Fruit fly (Drosophila melanogaster) whole organism, prepupa: ENCODE measurements around the gene CG1824.

Experiments used
- CG10631 ChIP-seq: fragments of 200-800 bp; sonication (Bioruptor generic); optimal IDR thresholded peaks from 2 replicates; lab custom pipeline; 2016; ENCODE audit warnings: missing biosample characterization, missing genetic modification characterization
- CG10669 ChIP-seq: fragments of 200-800 bp; sonication (Bioruptor generic); optimal IDR thresholded peaks from 3 replicates; lab custom pipeline; 2018; ENCODE audit warnings: missing biosample characterization, mild to moderate bottlenecking, missing genetic modification characterization, moderate library complexity
- CG11294 ChIP-seq: fragments of 200-800 bp; sonication (Bioruptor generic); IDR thresholded peaks from 2 replicates; pipeline ENCODE4 v1.3.6; 2022; ENCODE audit warnings: missing biosample characterization, missing genetic modification characterization
- CG11902 ChIP-seq: fragments of 200-800 bp; sonication (Bioruptor generic); optimal IDR thresholded peaks from 3 replicates; lab custom pipeline; 2016; ENCODE audit warnings: missing biosample characterization, missing genetic modification characterization
- CG15336 ChIP-seq: fragments of 200-800 bp; sonication (Bioruptor generic); IDR thresholded peaks from 2 replicates; pipeline ENCODE4 v1.3.6; 2022; ENCODE audit warnings: missing biosample characterization, missing genetic modification characterization
- CG16779 ChIP-seq: fragments of 200-800 bp; sonication (Bioruptor generic); optimal IDR thresholded peaks from 3 replicates; lab custom pipeline; 2017; ENCODE audit warnings: missing biosample characterization, mild to moderate bottlenecking, missing genetic modification characterization
- CG3032 ChIP-seq: fragments of 200-800 bp; optimal IDR thresholded peaks from 2 replicates; lab custom pipeline; 2019; ENCODE audit warnings: missing biosample characterization, mild to moderate bottlenecking, missing genetic modification characterization, moderate library complexity
- CG31627 ChIP-seq: fragments of 200-800 bp; sonication (Bioruptor generic); optimal IDR thresholded peaks from 3 replicates; lab custom pipeline; 2016; ENCODE audit warnings: missing biosample characterization, missing genetic modification characterization
- CG32006 ChIP-seq: fragments of 200-800 bp; sonication (Bioruptor generic); optimal IDR thresholded peaks from 3 replicates; lab custom pipeline; 2017; ENCODE audit warnings: missing biosample characterization, mild to moderate bottlenecking, missing genetic modification characterization
- CG34406 ChIP-seq: fragments of 200-800 bp; sonication (Bioruptor generic); optimal IDR thresholded peaks from 3 replicates; lab custom pipeline; 2016; ENCODE audit warnings: missing biosample characterization, missing genetic modification characterization
- CG3919 ChIP-seq: fragments of 200-800 bp; sonication (Bioruptor generic); optimal IDR thresholded peaks from 3 replicates; lab custom pipeline; 2016; ENCODE audit warnings: missing biosample characterization, missing genetic modification characterization
- CG6163 ChIP-seq: fragments of 200-800 bp; sonication (Bioruptor generic); IDR thresholded peaks from 3 replicates; pipeline ENCODE4 v1.3.6; 2022; ENCODE audit warnings: missing biosample characterization, missing genetic modification characterization
- CG6276 ChIP-seq: fragments of 200-800 bp; sonication (Bioruptor generic); optimal IDR thresholded peaks from 2 replicates; lab custom pipeline; 2017; ENCODE audit warnings: missing biosample characterization, mild to moderate bottlenecking, missing genetic modification characterization
- CG6792 ChIP-seq: fragments of 200-800 bp; sonication (Bioruptor generic); optimal IDR thresholded peaks from 3 replicates; lab custom pipeline; 2016; ENCODE audit warnings: missing biosample characterization, missing genetic modification characterization
- CG6854 ChIP-seq: fragments of 200-800 bp; sonication (Bioruptor generic); optimal IDR thresholded peaks from 2 replicates; lab custom pipeline; 2017; ENCODE audit warnings: missing biosample characterization, mild to moderate bottlenecking, missing genetic modification characterization
- CG7368 ChIP-seq: fragments of 200-800 bp; sonication (Bioruptor generic); optimal IDR thresholded peaks from 3 replicates; lab custom pipeline; 2016; ENCODE audit warnings: missing biosample characterization, missing genetic modification characterization
- CG8632 ChIP-seq: fragments of 200-800 bp; sonication (Bioruptor generic); optimal IDR thresholded peaks from 3 replicates; lab custom pipeline; 2016; ENCODE audit warnings: missing biosample characterization, missing genetic modification characterization
- CG9139 ChIP-seq: fragments of 200-800 bp; sonication (Bioruptor generic); optimal IDR thresholded peaks from 3 replicates; lab custom pipeline; 2017; ENCODE audit warnings: missing biosample characterization, mild to moderate bottlenecking, missing genetic modification characterization
- Eip75B ChIP-seq: fragments of 200-800 bp; sonication (Bioruptor generic); optimal IDR thresholded peaks from 3 replicates; lab custom pipeline; 2016; ENCODE audit warnings: missing biosample characterization, missing genetic modification characterization
- Eip78C ChIP-seq: fragments of 200-800 bp; sonication (Bioruptor generic); peaks from one replicate; lab custom pipeline; 2016; ENCODE audit warnings: missing biosample characterization, missing genetic modification characterization
- Eip93F ChIP-seq: fragments of 200-800 bp; sonication (Bioruptor generic); optimal IDR thresholded peaks from 2 replicates; lab custom pipeline; 2016; ENCODE audit warnings: missing biosample characterization, mild to moderate bottlenecking, missing genetic modification characterization
- Ets21C ChIP-seq: fragments of 200-800 bp; sonication (Bioruptor generic); optimal IDR thresholded peaks from 3 replicates; lab custom pipeline; 2016; ENCODE audit warnings: missing biosample characterization, missing genetic modification characterization
- Ets96B ChIP-seq: fragments of 200-800 bp; optimal IDR thresholded peaks from 2 replicates; lab custom pipeline; 2019; ENCODE audit warnings: missing biosample characterization, mild to moderate bottlenecking, missing genetic modification characterization, moderate library complexity
- Hr4 ChIP-seq: fragments of 200-800 bp; sonication (Bioruptor generic); optimal IDR thresholded peaks from 3 replicates; lab custom pipeline; 2016; ENCODE audit warnings: missing biosample characterization, missing genetic modification characterization
- Lpt ChIP-seq: fragments of 200-800 bp; sonication (Bioruptor generic); optimal IDR thresholded peaks from 3 replicates; lab custom pipeline; 2016; ENCODE audit warnings: missing biosample characterization, missing genetic modification characterization
- Met ChIP-seq: fragments of 200-800 bp; sonication (Bioruptor generic); optimal IDR thresholded peaks from 3 replicates; lab custom pipeline; 2016; ENCODE audit warnings: missing biosample characterization, missing genetic modification characterization
- OdsH ChIP-seq: fragments of 200-800 bp; sonication (Bioruptor generic); optimal IDR thresholded peaks from 3 replicates; lab custom pipeline; 2016; ENCODE audit warnings: missing biosample characterization, missing genetic modification characterization
- Smox ChIP-seq: fragments of 200-800 bp; sonication (Bioruptor generic); optimal IDR thresholded peaks from 3 replicates; lab custom pipeline; 2016; ENCODE audit warnings: missing biosample characterization, missing genetic modification characterization
- Sox102F ChIP-seq: fragments of 200-800 bp; sonication (Bioruptor generic); optimal IDR thresholded peaks from 2 replicates; lab custom pipeline; 2016; ENCODE audit warnings: missing biosample characterization, mild to moderate bottlenecking, missing genetic modification characterization
- Sox14 ChIP-seq: fragments of 200-800 bp; sonication (Bioruptor generic); optimal IDR thresholded peaks from 3 replicates; lab custom pipeline; 2016; ENCODE audit warnings: missing biosample characterization, missing genetic modification characterization
- Sox15 ChIP-seq: fragments of 200-800 bp; sonication (Bioruptor generic); optimal IDR thresholded peaks from 3 replicates; lab custom pipeline; 2016; ENCODE audit warnings: missing biosample characterization, missing genetic modification characterization
- achi ChIP-seq: fragments of 200-800 bp; sonication (Bioruptor generic); optimal IDR thresholded peaks from 3 replicates; lab custom pipeline; 2016; ENCODE audit warnings: missing biosample characterization, missing genetic modification characterization
- acj6 ChIP-seq: fragments of 200-800 bp; sonication (Bioruptor generic); optimal IDR thresholded peaks from 3 replicates; lab custom pipeline; 2016; ENCODE audit warnings: missing biosample characterization, missing genetic modification characterization
- cyc ChIP-seq: fragments of 200-800 bp; sonication (Bioruptor generic); optimal IDR thresholded peaks from 3 replicates; lab custom pipeline; 2016; ENCODE audit warnings: missing biosample characterization, missing genetic modification characterization
- dac ChIP-seq: fragments of 200-800 bp; sonication (Bioruptor generic); optimal IDR thresholded peaks from 2 replicates; lab custom pipeline; 2017; ENCODE audit warnings: missing biosample characterization, mild to moderate bottlenecking, missing genetic modification characterization
- eg ChIP-seq: fragments of 200-800 bp; sonication (Bioruptor generic); IDR thresholded peaks from 3 replicates; pipeline ENCODE4 v1.3.6; 2022; ENCODE audit warnings: missing biosample characterization, missing genetic modification characterization
- esn ChIP-seq: fragments of 200-800 bp; sonication (Bioruptor generic); optimal IDR thresholded peaks from 2 replicates; lab custom pipeline; 2016; ENCODE audit warnings: missing biosample characterization, mild to moderate bottlenecking, missing genetic modification characterization, moderate library complexity
- fd59A ChIP-seq: fragments of 200-800 bp; sonication (Bioruptor generic); optimal IDR thresholded peaks from 2 replicates; lab custom pipeline; 2017; ENCODE audit warnings: missing biosample characterization, mild to moderate bottlenecking, missing genetic modification characterization, missing genetic modification reagents
- fd85E ChIP-seq: fragments of 200-800 bp; sonication (Bioruptor generic); optimal IDR thresholded peaks from 3 replicates; lab custom pipeline; 2016; ENCODE audit warnings: missing biosample characterization, missing genetic modification characterization
- lz ChIP-seq: fragments of 200-800 bp; sonication (Bioruptor generic); optimal IDR thresholded peaks from 3 replicates; lab custom pipeline; 2016; ENCODE audit warnings: missing biosample characterization, missing genetic modification characterization
- net ChIP-seq: fragments of 200-800 bp; sonication (Bioruptor generic); optimal IDR thresholded peaks from 3 replicates; lab custom pipeline; 2016; ENCODE audit warnings: missing biosample characterization, missing genetic modification characterization
- salr ChIP-seq, 2 experiments: fragments of 200-800 bp; sonication (Bioruptor generic); optimal IDR thresholded peaks; 3 replicates each; lab custom pipeline; 2016 to 2018; ENCODE audit warnings: missing biosample characterization in 2 of 2, missing genetic modification characterization in 2 of 2, mild to moderate bottlenecking in 1 of 2
- spab ChIP-seq: fragments of 200-800 bp; sonication (Bioruptor generic); optimal IDR thresholded peaks from 2 replicates; lab custom pipeline; 2017; ENCODE audit warnings: missing biosample characterization, mild to moderate bottlenecking, missing genetic modification characterization, missing genetic modification reagents
- ss ChIP-seq, 2 experiments: fragments of 200-800 bp; sonication (Bioruptor generic); optimal IDR thresholded peaks; 2 replicates in 1 of 2; 3 replicates in 1 of 2; lab custom pipeline; 2017 to 2018; ENCODE audit warnings: mild to moderate bottlenecking in 2 of 2, missing biosample characterization in 2 of 2, missing genetic modification characterization in 2 of 2, moderate library complexity in 1 of 2
- svp ChIP-seq: fragments of 200-800 bp; sonication (Bioruptor generic); peaks from one replicate; lab custom pipeline; 2016; ENCODE audit warnings: missing biosample characterization, missing genetic modification characterization
- topi ChIP-seq: fragments of 200-800 bp; sonication (Bioruptor generic); optimal IDR thresholded peaks from 3 replicates; lab custom pipeline; 2016; ENCODE audit warnings: missing biosample characterization, missing genetic modification characterization
- vri ChIP-seq: fragments of 200-800 bp; sonication (Bioruptor generic); optimal IDR thresholded peaks from 3 replicates; lab custom pipeline; 2016; ENCODE audit warnings: missing biosample characterization, mild to moderate bottlenecking, missing genetic modification characterization

CG1824 gene

dm6 chrX:12631317-12632156 is 36.1 kb upstream of the CG1824 start, which contains the start of gene Tomosyn:
TSS of gene Tomosyn (plus strand) at chrX:12631605.
- no peak for TF ChIP-seq spab (GFP tag; lab: Kevin White, UChicago)
- peak; percentile 61 for TF ChIP-seq Eip78C (GFP tag; lab: Kevin White, UChicago)
- TF ChIP-seq fd59A (GFP tag; lab: Kevin White, UChicago), result no peak
- TF ChIP-seq CG3032 (tag; lab: Kevin White, UChicago), result peak; percentile 30
- no peak for TF ChIP-seq CG9139 (GFP tag; lab: Kevin White, UChicago)
- peak; percentile 18 for TF ChIP-seq Met
- TF ChIP-seq Eip75B (GFP tag; lab: Kevin White, UChicago), result peak; percentile 11
- no peak for TF ChIP-seq CG15336 (GFP tag; lab: Robert Waterston, UW)
- TF ChIP-seq eg, result peak; percentile 47; the same call in 1 of the 3 replicates
- TF ChIP-seq fd85E (GFP tag; lab: Kevin White, UChicago), result no peak
- TF ChIP-seq CG11294 (GFP tag; lab: Robert Waterston, UW), result no peak
- TF ChIP-seq CG32006 (GFP tag; lab: Kevin White, UChicago), result no peak
- TF ChIP-seq dac (GFP tag; lab: Kevin White, UChicago), result no peak
- TF ChIP-seq cyc, result peak; percentile 20
- peak; percentile 19 for TF ChIP-seq acj6 (GFP tag; lab: Kevin White, UChicago)
- no peak for TF ChIP-seq Sox14
- TF ChIP-seq lz, result peak; percentile 4
- TF ChIP-seq CG10631 (GFP tag; lab: Kevin White, UChicago), result peak; percentile 35
- TF ChIP-seq OdsH, result peak; percentile 23
- TF ChIP-seq CG16779 (tag; lab: Kevin White, UChicago), result no peak
- TF ChIP-seq svp (GFP tag; lab: Kevin White, UChicago), result peak; percentile 76
- TF ChIP-seq Lpt, result peak; percentile 12
- TF ChIP-seq CG34406, result no peak
- TF ChIP-seq topi (GFP tag; lab: Kevin White, UChicago), result peak; percentile 7
- no peak for TF ChIP-seq CG10669 (GFP tag; lab: Kevin White, UChicago)
- TF ChIP-seq CG6854 (GFP tag; lab: Kevin White, UChicago), result peak; percentile 51
- TF ChIP-seq CG31627 (GFP tag; lab: Kevin White, UChicago), result peak; percentile 26
- peak; percentile 10 for TF ChIP-seq esn (GFP tag; lab: Kevin White, UChicago)
- TF ChIP-seq Sox15, result no peak

DNA sequence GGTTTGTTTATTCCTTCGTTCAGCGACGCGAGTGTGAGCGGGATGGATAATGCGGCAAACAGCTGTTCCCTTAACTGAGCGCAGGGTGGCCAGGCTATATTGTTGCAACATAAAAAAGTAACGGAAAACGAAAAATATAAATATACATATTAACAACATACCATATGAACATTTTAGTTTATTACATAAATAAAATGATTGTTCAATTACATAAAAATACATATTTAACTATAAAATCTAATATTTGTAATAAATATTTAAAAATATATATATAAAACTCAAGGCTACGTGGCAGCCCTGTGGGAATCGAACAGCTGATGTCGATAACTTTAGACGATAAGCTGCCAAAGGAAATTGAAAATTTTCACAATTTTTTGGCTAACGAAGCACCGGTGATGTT is 34.1 kb upstream of the CG1824 start, which contains the start of the genes Aven and CG2540:
TSS of gene Aven (minus strand) at position 77 of the 400 bp plus-strand sequence.
TSS of gene CG2540 (plus strand) at position 315 of the 400 bp plus-strand sequence.
- peak; percentile 77 for TF ChIP-seq Ets96B (tag; lab: Kevin White, UChicago)
- TF ChIP-seq eg, result peak; percentile 55; the same call in 1 of the 3 replicates
- TF ChIP-seq Eip93F (GFP tag; lab: Kevin White, UChicago), result peak; percentile 48
- peak; percentile 70 for TF ChIP-seq CG3919
- TF ChIP-seq fd59A (GFP tag; lab: Kevin White, UChicago), result peak; percentile 39
- peak; percentile 72 for TF ChIP-seq CG8632 (GFP tag; lab: Kevin White, UChicago)
- peak; percentile 13 for TF ChIP-seq CG11902 (GFP tag; lab: Kevin White, UChicago)
- peak; percentile 76 for TF ChIP-seq CG34406
- TF ChIP-seq salr (GFP tag; optimal IDR thresholded peaks at IDR 0.05; lab: Kevin White, UChicago), result peak in 1 of 2 experiments; percentile 52
- peak; percentile 62 to 84 for TF ChIP-seq ss (GFP tag; optimal IDR thresholded peaks at IDR 0.05; lab: Kevin White, UChicago)
- peak; percentile 78 for TF ChIP-seq CG15336 (GFP tag; lab: Robert Waterston, UW)
- peak; percentile 52 for TF ChIP-seq Hr4 (GFP tag; lab: Kevin White, UChicago)
- TF ChIP-seq CG6792 (GFP tag; lab: Kevin White, UChicago), result peak; percentile 68
- TF ChIP-seq Sox15, result peak; percentile 48
- peak; percentile 75 for TF ChIP-seq CG6854 (GFP tag; lab: Kevin White, UChicago)
- peak; percentile 61 for TF ChIP-seq CG16779 (tag; lab: Kevin White, UChicago)
- peak; percentile 70 for TF ChIP-seq dac (GFP tag; lab: Kevin White, UChicago)
- TF ChIP-seq CG9139 (GFP tag; lab: Kevin White, UChicago), result peak; percentile 61
- TF ChIP-seq Eip78C (GFP tag; lab: Kevin White, UChicago), result peak; percentile 86
- peak; percentile 82 for TF ChIP-seq achi (GFP tag; lab: Kevin White, UChicago)
- TF ChIP-seq Lpt, result peak; percentile 49
- peak; percentile 72 for TF ChIP-seq CG10631 (GFP tag; lab: Kevin White, UChicago)
- TF ChIP-seq Ets21C, result no peak
- TF ChIP-seq CG6276 (GFP tag; lab: Kevin White, UChicago), result peak; percentile 77
- TF ChIP-seq Sox102F (GFP tag; lab: Kevin White, UChicago), result peak; percentile 63
- TF ChIP-seq lz, result peak; percentile 52
- TF ChIP-seq CG6163, result 0 out of 3 replicates have a peak, but pooled peaks have one; percentile 39
- TF ChIP-seq Smox (GFP tag; lab: Kevin White, UChicago), result peak; percentile 60
- no peak for TF ChIP-seq fd85E (GFP tag; lab: Kevin White, UChicago)
- TF ChIP-seq spab (GFP tag; lab: Kevin White, UChicago), result peak; percentile 60
- TF ChIP-seq esn (GFP tag; lab: Kevin White, UChicago), result peak; percentile 77
- TF ChIP-seq vri, result no peak
- TF ChIP-seq net, result peak; percentile 64
- TF ChIP-seq CG7368, result peak; percentile 54
